Fruit fly (Drosophila melanogaster) whole organism: Measurements from ENCODE around the gene CG42269.

Source experiments
- CG8478 ChIP-seq: fragments of >200 bp; optimal IDR thresholded peaks from 2 replicates; lab custom pipeline; 2018; ENCODE audit warnings: inconsistent platforms
- Dll ChIP-seq: fragments of >200 bp; optimal IDR thresholded peaks from 2 replicates; lab custom pipeline; 2017
- EcR ChIP-seq, 2 experiments: fragments of >200 bp; optimal IDR thresholded peaks; 2 replicates each; lab custom pipeline; 2017; ENCODE audit warnings: missing biosample characterization in 2 of 2, missing genetic modification characterization in 2 of 2, missing genetic modification reagents in 2 of 2
- pan ChIP-seq: fragments of >200 bp; optimal IDR thresholded peaks from 2 replicates; lab custom pipeline; 2017
- psq ChIP-seq: fragments of >200 bp; optimal IDR thresholded peaks from 2 replicates; lab custom pipeline; 2017
- usp ChIP-seq: fragments of >200 bp; optimal IDR thresholded peaks from 2 replicates; lab custom pipeline; 2017; ENCODE audit warnings: missing biosample characterization, missing genetic modification characterization, mixed read lengths

The CG42269 gene

DNA sequence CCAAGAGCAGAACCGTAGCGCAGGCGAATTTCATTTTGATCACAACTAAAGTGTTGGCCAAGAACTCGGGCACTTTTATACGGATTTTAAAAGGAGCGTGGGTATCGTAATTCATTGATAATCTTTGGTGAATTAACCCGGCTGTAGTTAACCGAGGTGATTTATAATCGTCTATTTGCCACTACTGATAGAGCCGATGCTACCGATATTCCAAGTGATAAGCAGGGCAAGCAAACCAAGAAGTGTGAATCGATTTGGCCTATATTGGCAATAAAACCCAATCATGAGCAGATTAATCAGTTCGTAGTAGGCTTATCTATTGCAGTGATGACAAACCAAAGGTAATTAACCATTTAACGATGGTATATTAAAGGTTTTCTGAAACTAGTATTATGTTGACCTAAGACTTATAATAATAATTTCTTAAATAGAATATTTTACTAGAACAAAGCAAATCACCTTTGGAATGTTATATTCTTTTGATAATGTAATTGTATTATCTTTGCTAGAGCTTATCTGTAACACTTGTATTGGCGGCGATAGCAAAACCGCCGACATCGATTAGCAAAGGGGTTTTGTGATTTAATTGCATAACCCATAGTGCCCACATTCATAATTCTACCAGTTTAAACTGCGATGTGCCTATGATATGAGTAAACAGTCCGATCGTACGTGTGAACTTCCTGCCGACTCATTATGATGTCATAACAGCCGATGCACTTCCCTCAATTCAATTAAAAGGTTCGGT, 3.1 kb upstream of the CG42269 start, which contains the start of gene CG10472:
Gene CG10472 (minus strand): TSS at position 51 of the 748 bp plus-strand sequence.
- TF ChIP-seq CG8478 (lab: Kevin White, UChicago) (no peak), EcR (GFP tag; optimal IDR thresholded peaks at IDR 0.05; lab: Kevin White, UChicago) (no peak), usp (GFP tag; lab: Kevin White, UChicago) (no peak), Dll (no peak), pan (lab: Kevin White, UChicago) (no peak), psq (lab: Kevin White, UChicago) (no peak)

DNA sequence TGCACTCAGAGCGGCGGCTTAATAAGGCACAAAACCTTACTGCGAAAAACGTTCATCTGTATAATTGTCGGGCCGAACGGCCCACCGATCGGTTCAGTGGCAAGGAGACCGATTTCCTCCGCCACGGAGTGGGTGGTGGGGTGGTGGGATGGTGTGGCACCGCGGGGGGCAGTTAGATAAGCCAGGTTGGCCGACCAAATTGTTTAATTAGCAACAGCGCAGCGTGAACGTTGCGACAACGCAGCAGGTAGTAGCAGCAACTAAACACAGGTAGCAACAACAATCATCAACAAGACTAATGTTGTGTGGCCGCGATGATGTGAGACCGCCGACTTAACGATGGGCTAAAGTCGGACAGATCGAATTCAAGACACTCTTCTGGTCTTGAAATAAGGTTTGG, 2.1 kb downstream of the CG42269 start:
- TF ChIP-seq psq (lab: Kevin White, UChicago), result no peak
- TF ChIP-seq pan (lab: Kevin White, UChicago), result no peak
- no peak for TF ChIP-seq EcR (GFP tag; optimal IDR thresholded peaks at IDR 0.05; lab: Kevin White, UChicago)
- no peak for TF ChIP-seq usp (GFP tag; lab: Kevin White, UChicago)

DNA sequence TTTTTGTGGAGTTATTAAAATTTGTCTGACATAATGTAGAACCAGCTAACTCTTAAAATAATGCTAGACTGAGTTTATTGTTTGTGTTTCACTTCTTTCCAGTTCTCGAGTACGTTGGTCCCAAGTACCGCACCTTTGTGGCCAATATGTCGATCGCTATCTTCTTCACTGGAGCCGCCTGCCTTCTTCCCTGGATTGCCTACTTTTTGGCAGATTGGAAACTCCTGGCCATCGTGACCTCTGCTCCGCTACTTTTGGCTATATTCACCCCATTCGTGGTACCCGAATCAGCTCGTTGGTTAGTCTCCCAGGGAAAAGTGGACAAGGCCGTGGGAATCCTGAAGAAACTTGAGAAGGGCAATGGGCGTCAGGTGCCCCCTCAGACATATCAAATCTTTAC, 4.0 kb downstream of the CG42269 start:
- TF ChIP-seq EcR (GFP tag; optimal IDR thresholded peaks at IDR 0.05; lab: Kevin White, UChicago) (no peak), usp (GFP tag; lab: Kevin White, UChicago) (no peak), CG8478 (lab: Kevin White, UChicago) (no peak), psq (lab: Kevin White, UChicago) (no peak), pan (lab: Kevin White, UChicago) (no peak), Dll (no peak)

DNA sequence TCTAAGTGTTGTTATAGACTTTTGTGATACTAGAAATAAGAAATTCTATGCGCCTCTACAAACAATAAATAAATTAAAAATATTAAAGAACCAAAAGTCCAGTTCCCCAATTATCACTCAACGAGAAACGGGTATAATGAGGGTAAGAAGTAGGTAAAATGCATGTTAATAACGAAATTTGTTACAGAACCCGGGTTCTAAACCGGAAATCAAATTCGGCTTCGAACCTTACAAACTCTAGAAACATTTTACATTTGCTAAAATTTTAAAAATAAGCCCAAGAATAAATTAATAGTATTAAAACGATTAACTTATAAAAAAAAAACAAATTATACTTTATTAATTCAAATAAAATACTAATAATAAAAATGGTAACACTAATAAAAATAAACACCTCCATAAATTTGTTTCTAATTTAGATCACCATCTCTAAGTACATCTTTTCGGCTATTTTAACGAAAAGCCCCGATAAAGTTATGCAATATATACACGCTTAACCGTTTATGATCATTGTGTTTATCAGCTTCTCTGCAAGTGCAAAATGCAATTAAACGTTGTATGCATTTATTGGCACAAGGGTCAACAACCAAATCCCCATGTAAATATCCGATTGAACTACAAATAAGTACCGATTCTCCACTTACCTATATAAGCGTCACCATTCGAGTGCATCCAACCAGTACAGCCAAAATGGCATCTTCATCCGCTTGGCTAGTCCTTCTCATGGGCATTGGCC, 5.5 kb downstream of the CG42269 start, which contains the start of gene CG6602:
Gene CG6602 (plus strand): TSS at position 686 of the 736 bp plus-strand sequence.
- no peak for TF ChIP-seq CG8478 (lab: Kevin White, UChicago)
- no peak for TF ChIP-seq psq (lab: Kevin White, UChicago)
- TF ChIP-seq Dll, result no peak
- no peak for TF ChIP-seq EcR (GFP tag; optimal IDR thresholded peaks at IDR 0.05; lab: Kevin White, UChicago)
- no peak for TF ChIP-seq pan (lab: Kevin White, UChicago)
- TF ChIP-seq usp (GFP tag; lab: Kevin White, UChicago), result no peak

DNA sequence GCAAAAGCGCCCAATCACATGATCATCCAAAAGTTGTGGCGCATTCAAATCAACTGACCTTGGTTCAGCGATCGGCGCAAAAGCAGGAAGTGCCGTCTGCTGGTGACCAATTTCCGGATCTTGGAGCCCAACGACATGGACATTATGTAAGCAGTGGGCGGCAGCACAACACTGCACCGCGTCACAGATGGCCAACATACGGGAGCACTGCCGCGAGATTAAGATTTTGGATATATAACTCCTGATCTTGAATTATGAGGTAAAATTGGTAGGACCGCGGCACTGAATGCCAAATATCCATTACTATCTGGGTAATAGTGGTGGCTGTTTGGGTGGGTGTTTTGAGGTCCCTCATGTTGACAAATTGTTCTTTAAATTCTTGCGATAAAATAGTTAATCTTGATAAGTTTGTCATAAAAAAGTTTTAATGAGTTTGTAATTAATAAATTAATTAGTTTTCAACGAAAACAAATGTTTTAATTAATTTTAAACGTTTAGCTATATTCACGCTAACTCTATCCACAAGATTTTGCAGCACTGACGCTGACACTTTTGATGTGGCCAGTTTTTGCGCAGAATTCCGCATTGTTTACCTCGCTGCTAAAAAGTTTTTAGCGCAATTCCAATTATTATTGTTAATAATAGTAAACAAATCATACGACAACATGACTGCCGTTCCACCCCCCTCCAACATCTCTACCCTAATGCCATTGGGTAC, 9.0 kb downstream of the CG42269 start, which contains the start of the genes CG13295 and CG6610:
Gene CG13295 (minus strand): TSS at position 271 of the 718 bp plus-strand sequence.
Gene CG6610 (plus strand): TSS at position 562 of the 718 bp plus-strand sequence.
- TF ChIP-seq EcR (GFP tag; optimal IDR thresholded peaks at IDR 0.05; lab: Kevin White, UChicago), result no peak
- TF ChIP-seq pan (lab: Kevin White, UChicago), result no peak
- no peak for TF ChIP-seq Dll
- no peak for TF ChIP-seq usp (GFP tag; lab: Kevin White, UChicago)
- no peak for TF ChIP-seq CG8478 (lab: Kevin White, UChicago)
- TF ChIP-seq psq (lab: Kevin White, UChicago), result no peak

DNA sequence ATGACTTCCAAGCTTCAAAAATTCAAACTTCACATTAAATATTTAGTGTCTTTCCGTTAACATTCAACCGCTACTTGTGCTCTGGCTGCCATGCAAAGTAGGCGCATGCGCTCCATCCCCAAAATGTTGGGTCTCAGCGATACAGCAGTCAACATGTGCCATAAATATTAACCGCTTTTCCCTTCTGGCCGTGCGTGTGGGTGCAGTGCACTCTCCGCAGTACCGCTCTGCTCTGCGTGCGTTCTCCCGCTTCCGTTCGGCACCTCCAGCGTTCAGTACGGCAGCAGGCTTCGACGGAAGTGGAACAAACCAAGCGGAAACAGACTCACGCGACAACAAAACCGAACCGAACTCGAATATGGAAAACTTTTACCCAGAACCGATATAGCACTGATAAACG, 10.3 kb downstream of the CG42269 start, which contains the start of gene ssp6:
Gene ssp6 (plus strand): TSS at position 294 of the 400 bp plus-strand sequence.
- TF ChIP-seq psq (lab: Kevin White, UChicago), result no peak
- TF ChIP-seq usp (GFP tag; lab: Kevin White, UChicago), result no peak
- TF ChIP-seq EcR (GFP tag; optimal IDR thresholded peaks at IDR 0.05; lab: Kevin White, UChicago), result no peak
- TF ChIP-seq pan (lab: Kevin White, UChicago), result no peak

DNA sequence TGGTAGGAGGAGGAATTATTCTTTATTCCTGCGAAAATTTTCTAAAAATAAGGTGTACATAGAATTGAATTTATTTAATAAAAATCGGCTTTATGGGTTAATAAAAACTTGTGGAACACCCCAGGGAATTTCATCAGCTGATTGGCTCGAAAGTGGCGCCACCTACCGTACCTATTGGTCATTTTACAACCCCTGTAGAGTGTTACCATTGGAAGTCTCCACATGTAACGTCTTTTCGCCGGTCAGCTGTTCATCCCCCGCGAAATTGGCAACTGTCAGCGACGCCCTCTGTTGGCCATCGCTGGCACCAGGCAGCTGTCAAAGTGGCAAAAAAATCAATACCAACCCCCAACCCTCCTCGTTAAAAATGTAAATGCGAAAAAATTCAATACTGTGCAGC, 16.5 kb downstream of the CG42269 start, which contains the start of gene CG13293:
Gene CG13293 (plus strand): TSS at position 323 of the 400 bp plus-strand sequence.
- TF ChIP-seq EcR (GFP tag; optimal IDR thresholded peaks at IDR 0.05; lab: Kevin White, UChicago) (no peak), Dll (no peak), pan (lab: Kevin White, UChicago) (no peak), CG8478 (lab: Kevin White, UChicago) (no peak), usp (GFP tag; lab: Kevin White, UChicago) (no peak), psq (lab: Kevin White, UChicago) (no peak)

DNA sequence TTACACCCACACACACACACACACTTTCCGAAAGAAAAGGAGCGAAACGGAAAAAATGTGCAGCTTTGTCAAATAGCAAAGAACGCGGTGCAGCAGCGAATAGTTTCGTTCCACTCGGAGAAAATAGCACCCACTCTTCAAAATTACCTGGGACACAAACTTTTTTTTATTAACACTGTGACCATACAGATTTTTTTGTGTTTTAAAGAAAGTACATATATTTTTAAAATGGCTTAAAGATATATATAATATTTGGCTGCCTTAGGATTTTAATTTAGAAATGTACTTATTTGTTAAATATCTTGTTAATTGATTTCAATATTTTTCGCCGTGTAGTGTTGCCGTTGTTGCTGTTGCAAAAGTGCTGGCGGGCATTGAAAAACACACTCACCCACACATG, 18.4 kb downstream of the CG42269 start:
- TF ChIP-seq pan (lab: Kevin White, UChicago) (no peak), usp (GFP tag; lab: Kevin White, UChicago) (no peak), psq (lab: Kevin White, UChicago) (no peak), CG8478 (lab: Kevin White, UChicago) (no peak), Dll (no peak)

DNA sequence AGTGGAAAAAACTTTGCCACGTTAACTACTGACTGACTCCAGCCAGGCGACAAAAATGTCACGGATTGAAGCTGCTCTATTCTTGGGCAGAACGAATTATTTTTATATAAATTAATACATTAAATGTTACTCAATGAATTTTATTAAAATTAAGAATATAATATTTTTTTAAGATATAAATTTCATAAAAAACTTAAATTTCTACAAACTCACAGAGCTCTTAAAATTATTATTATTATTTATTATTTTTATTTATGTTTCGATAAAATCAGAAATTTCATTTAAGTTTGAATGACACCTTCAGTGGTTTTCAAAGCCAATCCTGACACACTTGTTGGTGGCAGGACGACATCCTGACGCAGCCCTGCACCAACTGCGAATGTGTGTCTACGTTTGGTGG, 19.1 kb downstream of the CG42269 start:
- TF ChIP-seq usp (GFP tag; lab: Kevin White, UChicago) (no peak), pan (lab: Kevin White, UChicago) (no peak), EcR (GFP tag; optimal IDR thresholded peaks at IDR 0.05; lab: Kevin White, UChicago) (no peak), Dll (no peak), CG8478 (lab: Kevin White, UChicago) (no peak), psq (lab: Kevin White, UChicago) (no peak)

DNA sequence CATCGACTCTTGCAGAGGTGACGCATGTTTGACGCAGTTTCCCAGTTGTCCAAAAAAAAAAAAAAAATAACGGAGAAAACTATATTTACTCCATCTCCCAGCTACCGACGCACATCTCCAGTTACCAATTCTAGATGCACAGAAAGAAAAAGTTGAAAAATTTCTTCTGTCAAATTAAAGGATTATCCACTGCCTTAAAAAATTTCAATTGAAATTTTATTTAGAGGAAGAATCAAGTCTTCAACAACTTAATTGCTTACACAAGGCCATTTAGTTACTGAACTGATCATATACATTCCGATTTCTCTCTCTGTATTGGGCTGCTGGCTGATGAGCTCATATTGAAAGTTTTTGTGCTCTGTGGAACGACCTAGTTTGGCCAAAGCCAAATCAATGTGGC, 19.9 kb downstream of the CG42269 start:
- TF ChIP-seq psq (lab: Kevin White, UChicago), result no peak

DNA sequence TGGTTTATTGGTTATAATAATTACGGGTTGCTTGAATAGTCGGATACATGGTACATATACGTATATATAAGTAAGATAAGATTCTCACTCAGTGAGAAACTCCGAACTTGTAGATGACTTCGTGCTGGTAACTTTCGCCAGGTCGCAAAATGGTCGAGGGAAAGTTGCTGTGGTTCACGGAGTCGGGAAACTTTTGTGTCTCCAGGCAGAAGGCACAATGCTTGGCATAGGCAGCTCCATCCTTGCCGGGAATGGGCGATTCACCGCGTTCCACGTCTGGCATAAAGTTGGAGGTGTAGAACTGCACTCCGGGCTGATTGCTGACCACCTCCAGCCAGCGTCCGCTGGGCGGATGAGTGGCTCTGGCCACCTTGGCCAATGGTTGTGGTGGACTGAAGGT, 27.1 kb downstream of the CG42269 start, which contains the start of gene CG10469:
Gene CG10469 (minus strand): TSS at position 101 of the 400 bp plus-strand sequence.
- TF ChIP-seq usp (GFP tag; lab: Kevin White, UChicago), result no peak
